Fruit fly (Drosophila melanogaster) whole organism, pupa: ENCODE results near the gene CG7720.

Experiments
- CG10348 ChIP-seq: fragments of 200-800 bp; sonication (Bioruptor generic); IDR thresholded peaks from 2 replicates; pipeline ENCODE4 v1.3.6; 2022; ENCODE audit warnings: missing biosample characterization, missing genetic modification characterization
- CG12605 ChIP-seq: fragments of 200-800 bp; sonication (Bioruptor generic); IDR thresholded peaks from 2 replicates; pipeline ENCODE4 v1.3.6; 2022; ENCODE audit warnings: missing biosample characterization, missing genetic modification characterization
- CG13204 ChIP-seq: fragments of 200-800 bp; sonication (Bioruptor generic); optimal IDR thresholded peaks from 2 replicates; lab custom pipeline; 2018; ENCODE audit warnings: missing biosample characterization, mild to moderate bottlenecking, missing genetic modification characterization, moderate library complexity
- CG14655 ChIP-seq: fragments of 200-800 bp; sonication (Bioruptor generic); optimal IDR thresholded peaks from 3 replicates; lab custom pipeline; 2017; ENCODE audit warnings: mild to moderate bottlenecking, missing biosample characterization, missing genetic modification reagents, missing genetic modification characterization
- CG15710 ChIP-seq: fragments of 200-800 bp; sonication (Bioruptor generic); optimal IDR thresholded peaks from 2 replicates; lab custom pipeline; 2018; ENCODE audit warnings: missing biosample characterization, mild to moderate bottlenecking, missing genetic modification characterization, moderate library complexity
- CG17806 ChIP-seq: fragments of 200-800 bp; sonication (Bioruptor generic); optimal IDR thresholded peaks from 2 replicates; lab custom pipeline; 2018; ENCODE audit warnings: missing biosample characterization, mild to moderate bottlenecking, missing genetic modification characterization, moderate library complexity
- CG32121 ChIP-seq: fragments of 200-800 bp; sonication (Bioruptor generic); IDR thresholded peaks from 2 replicates; pipeline ENCODE4 v1.3.6; 2022; ENCODE audit warnings: missing biosample characterization, missing genetic modification characterization
- CG34367 ChIP-seq: fragments of 200-800 bp; sonication (Bioruptor generic); optimal IDR thresholded peaks from 2 replicates; lab custom pipeline; 2018; ENCODE audit warnings: missing biosample characterization, mild to moderate bottlenecking, missing genetic modification characterization
- CG4496 ChIP-seq: fragments of 200-800 bp; sonication (Bioruptor generic); IDR thresholded peaks from 3 replicates; pipeline ENCODE4 v1.3.6; 2022; ENCODE audit warnings: missing biosample characterization, missing genetic modification characterization
- CG8159 ChIP-seq: fragments of 200-800 bp; sonication (Bioruptor generic); optimal IDR thresholded peaks from 3 replicates; lab custom pipeline; 2018; ENCODE audit warnings: missing biosample characterization, mild to moderate bottlenecking, missing genetic modification characterization, moderate library complexity
- CG8301 ChIP-seq: fragments of 200-800 bp; sonication (Bioruptor generic); optimal IDR thresholded peaks from 2 replicates; lab custom pipeline; 2018; ENCODE audit warnings: missing biosample characterization, mild to moderate bottlenecking, missing genetic modification characterization
- CG9948 ChIP-seq: fragments of 200-800 bp; sonication (Bioruptor generic); optimal IDR thresholded peaks from 2 replicates; lab custom pipeline; 2018; ENCODE audit warnings: missing biosample characterization, mild to moderate bottlenecking, missing genetic modification characterization, moderate library complexity
- D1 ChIP-seq: fragments of 200-800 bp; sonication (Bioruptor generic); optimal IDR thresholded peaks from 2 replicates; lab custom pipeline; 2018; ENCODE audit warnings: missing biosample characterization, mild to moderate bottlenecking, missing genetic modification characterization, moderate library complexity
- EcR ChIP-seq: fragments of 200-800 bp; sonication (Bioruptor generic); optimal IDR thresholded peaks from 3 replicates; lab custom pipeline; 2019; ENCODE audit warnings: missing biosample characterization, missing genetic modification characterization, mild to moderate bottlenecking, moderate library complexity, missing genetic modification reagents
- Ets98B ChIP-seq: fragments of 200-800 bp; sonication (Bioruptor generic); IDR thresholded peaks from 2 replicates; pipeline ENCODE4 v1.3.6; 2022; ENCODE audit warnings: missing biosample characterization, missing genetic modification characterization
- Pif1A ChIP-seq: fragments of 200-800 bp; sonication (Bioruptor generic); optimal IDR thresholded peaks from 3 replicates; lab custom pipeline; 2016; ENCODE audit warnings: missing biosample characterization, missing genetic modification characterization
- Pif1B ChIP-seq: fragments of 200-800 bp; sonication (Bioruptor generic); optimal IDR thresholded peaks from 3 replicates; lab custom pipeline; 2016; ENCODE audit warnings: missing biosample characterization, missing genetic modification characterization
- Snoo ChIP-seq: fragments of 200-800 bp; sonication (Bioruptor generic); optimal IDR thresholded peaks from 3 replicates; lab custom pipeline; 2017; ENCODE audit warnings: missing biosample characterization, mild to moderate bottlenecking, missing genetic modification characterization, inconsistent platforms
- fd96Ca ChIP-seq: fragments of 200-800 bp; sonication (Bioruptor generic); IDR thresholded peaks from 3 replicates; pipeline ENCODE4 v1.3.6; 2022; ENCODE audit warnings: missing biosample characterization, missing genetic modification characterization
- gl ChIP-seq: fragments of 200-800 bp; sonication (Bioruptor generic); optimal IDR thresholded peaks from 2 replicates; lab custom pipeline; 2018; ENCODE audit warnings: missing biosample characterization, mild to moderate bottlenecking, missing genetic modification characterization
- rn ChIP-seq: fragments of 200-800 bp; sonication (Bioruptor generic); IDR thresholded peaks from 2 replicates; pipeline ENCODE4 v1.3.6; 2022; ENCODE audit warnings: missing biosample characterization, missing genetic modification characterization

The CG7720 gene

dm6 chr3R:18739978-18740954, 54.7 kb downstream of the CG7720 start:
- TF ChIP-seq CG8301 (tag; lab: Kevin White, UChicago): no peak
- TF ChIP-seq CG10348 (GFP tag; lab: Robert Waterston, UW): no peak
- no peak for TF ChIP-seq CG15710 (tag; lab: Kevin White, UChicago)
- peak; percentile 34 for TF ChIP-seq Pif1B (GFP tag; lab: Kevin White, UChicago)
- no peak for TF ChIP-seq CG32121 (GFP tag; lab: Robert Waterston, UW)
- TF ChIP-seq D1: no peak
- no peak for TF ChIP-seq CG17806 (tag; lab: Kevin White, UChicago)
- no peak for TF ChIP-seq CG14655
- TF ChIP-seq CG12605 (GFP tag; lab: Robert Waterston, UW): peak; percentile 8; the same call in 1 of the 2 replicates
- peak; percentile 69 for TF ChIP-seq CG13204 (GFP tag; lab: Kevin White, UChicago)
- peak; percentile 39 for TF ChIP-seq EcR (GFP tag; lab: Kevin White, UChicago)
- TF ChIP-seq Ets98B (GFP tag; lab: Robert Waterston, UW): no peak
- no peak for TF ChIP-seq fd96Ca (GFP tag; lab: Robert Waterston, UW)
- TF ChIP-seq CG34367 (tag; lab: Kevin White, UChicago): no peak
- TF ChIP-seq CG9948: no peak
- TF ChIP-seq gl (tag; lab: Kevin White, UChicago): no peak
- no peak for TF ChIP-seq CG8159
- no peak for TF ChIP-seq rn (GFP tag; lab: Robert Waterston, UW)
- TF ChIP-seq Pif1A (GFP tag; lab: Kevin White, UChicago): no peak
- peak; percentile 45; the same call in 1 of the 3 replicates for TF ChIP-seq CG4496 (GFP tag; lab: Robert Waterston, UW)
- no peak for TF ChIP-seq Snoo (tag; lab: Kevin White, UChicago)

dm6 chr3R:18739435-18739977, 55.5 kb downstream of the CG7720 start:
- TF ChIP-seq Snoo (tag; lab: Kevin White, UChicago) (no peak), CG15710 (tag; lab: Kevin White, UChicago) (peak; percentile 7), Pif1A (GFP tag; lab: Kevin White, UChicago) (no peak), Pif1B (GFP tag; lab: Kevin White, UChicago) (no peak), CG32121 (GFP tag; lab: Robert Waterston, UW) (peak; percentile 40; the same call in 1 of the 2 replicates), CG17806 (tag; lab: Kevin White, UChicago) (peak; percentile 19), CG12605 (GFP tag; lab: Robert Waterston, UW) (peak; percentile 53; the same call in 1 of the 2 replicates), CG14655 (peak; percentile 56), gl (tag; lab: Kevin White, UChicago) (peak; percentile 4), CG8301 (tag; lab: Kevin White, UChicago) (peak; percentile 7), EcR (GFP tag; lab: Kevin White, UChicago) (peak; percentile 64), rn (GFP tag; lab: Robert Waterston, UW) (no peak), CG4496 (GFP tag; lab: Robert Waterston, UW) (peak; percentile 57; the same call in 1 of the 3 replicates)
- TF ChIP-seq, all 21 proteins: peak for 9

dm6 chr3R:18738705-18739434, 56.1 kb downstream of the CG7720 start:
- TF ChIP-seq CG8301 (tag; lab: Kevin White, UChicago) (no peak), CG10348 (GFP tag; lab: Robert Waterston, UW) (no peak), CG8159 (no peak), CG9948 (peak; percentile 44), CG4496 (GFP tag; lab: Robert Waterston, UW) (no peak), Pif1A (GFP tag; lab: Kevin White, UChicago) (no peak), CG14655 (no peak), Snoo (tag; lab: Kevin White, UChicago) (peak; percentile 11), CG32121 (GFP tag; lab: Robert Waterston, UW) (no peak), D1 (no peak), CG17806 (tag; lab: Kevin White, UChicago) (peak; percentile 24), CG12605 (GFP tag; lab: Robert Waterston, UW) (no peak), EcR (GFP tag; lab: Kevin White, UChicago) (no peak), Ets98B (GFP tag; lab: Robert Waterston, UW) (no peak)

- no peak for TF ChIP-seq Ets98B (GFP tag; lab: Robert Waterston, UW)
Observed at dm6 chr3R:18738086-18738485, 56.9 kb downstream of the CG7720 start.

- TF ChIP-seq CG17806 (tag; lab: Kevin White, UChicago) (no peak), Snoo (tag; lab: Kevin White, UChicago) (no peak), CG15710 (tag; lab: Kevin White, UChicago) (no peak), gl (tag; lab: Kevin White, UChicago) (no peak), CG14655 (no peak), CG9948 (no peak), CG8301 (tag; lab: Kevin White, UChicago) (no peak), Ets98B (GFP tag; lab: Robert Waterston, UW) (no peak), CG13204 (GFP tag; lab: Kevin White, UChicago) (no peak), rn (GFP tag; lab: Robert Waterston, UW) (no peak), CG34367 (tag; lab: Kevin White, UChicago) (no peak), CG10348 (GFP tag; lab: Robert Waterston, UW) (no peak), EcR (GFP tag; lab: Kevin White, UChicago) (no peak), CG8159 (no peak), fd96Ca (GFP tag; lab: Robert Waterston, UW) (no peak), D1 (no peak), Pif1A (GFP tag; lab: Kevin White, UChicago) (no peak), CG12605 (GFP tag; lab: Robert Waterston, UW) (no peak), CG32121 (GFP tag; lab: Robert Waterston, UW) (no peak), CG4496 (GFP tag; lab: Robert Waterston, UW) (no peak)
Observed at dm6 chr3R:18733580-18733979, 61.4 kb downstream of the CG7720 start.
